Worm (Caenorhabditis elegans) whole organism, L3 larva: ENCODE measurements around the gene C47E12.10.

Experiments used
- ZK546.5 ChIP-seq: sonication (generic microtip); optimal IDR thresholded peaks from 2 replicates; lab custom pipeline; 2017; ENCODE audit warnings: missing biosample characterization, missing genetic modification characterization
- aly-2 ChIP-seq: fragments of 150-350 bp; optimal IDR thresholded peaks from 2 replicates; lab custom pipeline; 2014; ENCODE audit warnings: missing biosample characterization, missing genetic modification characterization
- ceh-16 ChIP-seq: sonication (generic microtip); optimal IDR thresholded peaks from 2 replicates; lab custom pipeline; 2017; ENCODE audit warnings: missing biosample characterization, missing genetic modification characterization
- ceh-28 ChIP-seq: fragments of 150-350 bp; optimal IDR thresholded peaks from 2 replicates; lab custom pipeline; 2014; ENCODE audit warnings: missing biosample characterization, missing genetic modification reagents, missing genetic modification characterization
- ceh-82 ChIP-seq: fragments of 150-350 bp; optimal IDR thresholded peaks from 2 replicates; lab custom pipeline; 2014; ENCODE audit warnings: missing biosample characterization, missing genetic modification characterization
- ceh-9 ChIP-seq: sonication (generic microtip); optimal IDR thresholded peaks from 2 replicates; lab custom pipeline; 2018; ENCODE audit warnings: missing biosample characterization, missing genetic modification characterization
- daf-12 ChIP-seq: fragments of 150-350 bp; optimal IDR thresholded peaks from 2 replicates; lab custom pipeline; 2014; ENCODE audit warnings: missing biosample characterization, missing genetic modification reagents, missing genetic modification characterization
- elt-2 ChIP-seq: sonication (generic microtip); optimal IDR thresholded peaks from 2 replicates; lab custom pipeline; 2016; ENCODE audit warnings: missing genetic modification reagents, mild to moderate bottlenecking, missing genetic modification characterization, missing compliant biosample characterization
- elt-3 ChIP-seq, 3 experiments: fragments of 150-350 bp in 1 of 3; sonication (generic microtip) in 2 of 3; optimal IDR thresholded peaks; 2 replicates in 2 of 3; 4 replicates in 1 of 3; lab custom pipeline; 2014 to 2017; ENCODE audit warnings: missing biosample characterization in 3 of 3, missing genetic modification characterization in 3 of 3
- eor-1 ChIP-seq, 2 experiments: fragments of 150-350 bp; optimal IDR thresholded peaks; 2 replicates each; lab custom pipeline; 2014 to 2018; ENCODE audit warnings: missing biosample characterization in 2 of 2, missing genetic modification characterization in 2 of 2
- fkh-10 ChIP-seq: sonication (generic microtip); optimal IDR thresholded peaks from 2 replicates; lab custom pipeline; 2017; ENCODE audit warnings: missing biosample characterization, missing genetic modification reagents, missing genetic modification characterization
- fkh-2 ChIP-seq: fragments of 150-350 bp; optimal IDR thresholded peaks from 2 replicates; lab custom pipeline; 2014; ENCODE audit warnings: missing biosample characterization, missing genetic modification reagents, missing genetic modification characterization
- fos-1 ChIP-seq: fragments of 150-350 bp; optimal IDR thresholded peaks from 2 replicates; lab custom pipeline; 2014; ENCODE audit warnings: missing biosample characterization, missing genetic modification characterization
- hmg-11 ChIP-seq: sonication (generic microtip); optimal IDR thresholded peaks from 2 replicates; lab custom pipeline; 2016; ENCODE audit warnings: missing genetic modification characterization, missing compliant biosample characterization
- lin-39 ChIP-seq: fragments of 150-350 bp; optimal IDR thresholded peaks from 2 replicates; lab custom pipeline; 2018; ENCODE audit warnings: missing biosample characterization, missing genetic modification reagents, missing genetic modification characterization
- lsy-12 ChIP-seq: sonication (generic microtip); optimal IDR thresholded peaks from 2 replicates; lab custom pipeline; 2016; ENCODE audit warnings: mild to moderate bottlenecking, missing genetic modification characterization, missing compliant biosample characterization
- mdl-1 ChIP-seq: fragments of 150-350 bp; optimal IDR thresholded peaks from 2 replicates; lab custom pipeline; 2014; ENCODE audit warnings: missing biosample characterization, missing genetic modification characterization
- nhr-23 ChIP-seq: fragments of 150-350 bp; optimal IDR thresholded peaks from 2 replicates; lab custom pipeline; 2014; ENCODE audit warnings: missing biosample characterization, missing genetic modification reagents, missing genetic modification characterization
- nhr-28 ChIP-seq: fragments of 150-350 bp; optimal IDR thresholded peaks from 2 replicates; lab custom pipeline; 2014; ENCODE audit warnings: missing biosample characterization, missing genetic modification characterization
- nhr-67 ChIP-seq: fragments of 150-350 bp; optimal IDR thresholded peaks from 2 replicates; lab custom pipeline; 2014; ENCODE audit warnings: missing biosample characterization, missing genetic modification characterization
- nhr-77 ChIP-seq: fragments of 150-350 bp; optimal IDR thresholded peaks from 2 replicates; lab custom pipeline; 2014; ENCODE audit warnings: missing biosample characterization, missing genetic modification characterization
- pha-4 ChIP-seq: fragments of 150-350 bp; optimal IDR thresholded peaks from 2 replicates; lab custom pipeline; 2014; ENCODE audit warnings: missing biosample characterization, missing genetic modification reagents, missing genetic modification characterization
- pqm-1 ChIP-seq: fragments of 150-350 bp; optimal IDR thresholded peaks from 2 replicates; lab custom pipeline; 2017; ENCODE audit warnings: missing biosample characterization, missing genetic modification characterization, inconsistent platforms
- sea-2 ChIP-seq: fragments of 150-350 bp; sonication (generic microtip); optimal IDR thresholded peaks from 4 replicates; lab custom pipeline; 2014; ENCODE audit warnings: missing biosample characterization, missing genetic modification reagents, missing genetic modification characterization
- skn-1 ChIP-seq: fragments of 150-350 bp; optimal IDR thresholded peaks from 2 replicates; lab custom pipeline; 2014; ENCODE audit warnings: missing biosample characterization, missing genetic modification characterization
- tbx-2 ChIP-seq: sonication (generic microtip); optimal IDR thresholded peaks from 2 replicates; lab custom pipeline; 2016; ENCODE audit warnings: mild to moderate bottlenecking, missing genetic modification characterization, missing compliant biosample characterization
- unc-39 ChIP-seq: sonication (generic microtip); optimal IDR thresholded peaks from 4 replicates; lab custom pipeline; 2017; ENCODE audit warnings: missing biosample characterization, missing genetic modification characterization
- unc-62 ChIP-seq: fragments of 150-350 bp; sonication (generic microtip); optimal IDR thresholded peaks from 4 replicates; lab custom pipeline; 2014; ENCODE audit warnings: missing biosample characterization, missing genetic modification reagents, missing genetic modification characterization
- zag-1 ChIP-seq: fragments of 150-350 bp; optimal IDR thresholded peaks from 2 replicates; lab custom pipeline; 2014; ENCODE audit warnings: missing biosample characterization, missing genetic modification characterization
- ztf-11 ChIP-seq: fragments of 150-350 bp; optimal IDR thresholded peaks from 2 replicates; lab custom pipeline; 2014; ENCODE audit warnings: missing biosample characterization, missing genetic modification characterization
- ztf-4 ChIP-seq: fragments of 150-350 bp; optimal IDR thresholded peaks from 2 replicates; lab custom pipeline; 2014; ENCODE audit warnings: missing biosample characterization, missing genetic modification characterization

Gene C47E12.10

DNA sequence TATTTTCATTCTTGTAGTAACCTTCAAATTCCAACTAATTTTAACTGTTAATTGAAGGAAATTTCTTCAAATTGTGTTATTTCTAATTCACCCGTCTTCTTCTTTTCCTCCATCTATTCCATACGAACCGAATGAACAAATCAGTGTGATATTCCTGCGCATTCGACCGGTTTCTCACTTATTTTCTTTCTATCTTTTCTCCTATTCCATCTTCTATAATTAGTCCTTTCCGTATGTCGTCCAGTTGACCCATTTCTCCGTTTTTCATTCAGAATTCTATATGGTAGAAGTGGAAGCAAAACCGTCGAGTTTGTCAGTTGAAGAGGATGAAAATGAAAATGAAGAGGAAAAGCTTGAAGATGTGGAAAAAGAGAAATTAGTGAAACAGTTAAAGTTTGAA lies 36.9 kb downstream of the C47E12.10 start, which contains the start of gene magu-4:
Gene magu-4, plus strand, starts transcription at position 218 of the 400 bp plus-strand sequence.
- TF ChIP-seq nhr-23 (peak; percentile 61), ZK546.5 (tag; lab: Kevin White, UChicago) (no peak), skn-1 (tag; lab: Kevin White, UChicago) (no peak), hmg-11 (no peak)
- TF ChIP-seq, all 47 proteins: peak for 1

DNA sequence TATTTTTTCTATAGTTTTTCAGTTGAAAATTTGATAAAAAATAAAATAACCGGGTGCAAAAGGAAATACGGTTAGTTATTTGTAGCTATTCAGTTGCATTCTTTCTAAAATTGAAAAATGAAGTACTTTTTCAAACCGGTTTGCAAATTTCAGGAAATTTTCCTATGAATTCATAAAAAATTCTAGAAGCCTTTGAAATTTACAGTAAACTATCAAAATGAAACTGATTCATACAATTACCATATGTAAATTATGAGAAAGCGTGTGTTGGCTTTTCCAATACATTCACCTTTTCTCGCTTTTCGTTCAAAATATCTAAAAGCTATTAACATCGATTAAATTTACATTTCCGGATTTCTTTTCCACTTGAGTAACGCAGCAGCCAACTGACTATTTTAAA lies 44.4 kb downstream of the C47E12.10 start, which contains the start of gene ent-7:
Gene ent-7, plus strand, starts transcription at position 301 of the 400 bp plus-strand sequence.
- TF ChIP-seq nhr-77 (tag; lab: Kevin White, UChicago) (no peak), hmg-11 (no peak), ceh-9 (tag; lab: Kevin White, UChicago) (no peak), nhr-67 (tag; lab: Kevin White, UChicago) (no peak), unc-39 (tag; lab: Kevin White, UChicago) (no peak)
- TF ChIP-seq, all 47 proteins: peak for 0

- TF ChIP-seq pqm-1 (tag; lab: Kevin White, UChicago) = peak; percentile 1
- no peak for TF ChIP-seq daf-12 (tag; lab: Kevin White, UChicago)
- TF ChIP-seq skn-1 (tag; lab: Kevin White, UChicago) = no peak
- peak; percentile 22 for TF ChIP-seq pha-4
- TF ChIP-seq ceh-16 = no peak
- no peak for TF ChIP-seq unc-62 (GFP tag; lab: Kevin White, UChicago)
- TF ChIP-seq elt-3 (tag; optimal IDR thresholded peaks at IDR 0.05; lab: Kevin White, UChicago) = no peak
- TF ChIP-seq zag-1 (tag; lab: Kevin White, UChicago) = no peak
- TF ChIP-seq, all 47 proteins: peak for 2
Measured at ce11 chrIV:10017633-10018032, 45.0 kb downstream of the C47E12.10 start, which contains the start of gene F44D12.2. Gene F44D12.2 (minus strand): TSS chrIV:10017733.

ce11 chrIV:10021283-10021682 lies 48.7 kb downstream of the C47E12.10 start, which contains the start of gene F44D12.19:
Gene F44D12.19 (plus strand): TSS chrIV:10021583.
- TF ChIP-seq skn-1 (tag; lab: Kevin White, UChicago) (no peak), ztf-4 (no peak), pqm-1 (tag; lab: Kevin White, UChicago) (no peak), ceh-9 (tag; lab: Kevin White, UChicago) (no peak), tbx-2 (tag; lab: Kevin White, UChicago) (no peak), mdl-1 (tag; lab: Kevin White, UChicago) (no peak), fos-1 (tag; lab: Kevin White, UChicago) (no peak), ceh-28 (tag; lab: Kevin White, UChicago) (no peak), lsy-12 (tag; lab: Kevin White, UChicago) (no peak), sea-2 (GFP tag; lab: Kevin White, UChicago) (no peak)

DNA sequence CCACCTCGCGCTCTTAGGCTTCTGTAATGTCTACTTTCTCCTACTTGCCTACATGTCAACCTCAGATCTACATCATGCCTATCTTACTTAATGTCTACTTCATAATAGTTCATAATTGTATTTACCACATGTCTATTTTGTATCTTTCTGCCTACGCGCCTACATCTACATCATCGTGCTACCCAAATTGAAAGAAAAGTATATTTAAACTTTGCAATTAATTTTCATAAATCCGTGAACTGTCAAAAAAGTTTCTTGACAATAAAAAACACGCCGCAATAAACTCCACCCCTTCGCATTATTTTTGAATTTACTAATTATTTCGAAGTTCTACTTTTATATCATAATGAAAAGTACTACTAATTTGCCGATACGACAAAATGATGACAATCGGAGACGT lies 50.4 kb downstream of the C47E12.10 start, which contains the start of gene F44D12.8:
Gene F44D12.8, plus strand, starts transcription at position 301 of the 400 bp plus-strand sequence.
- TF ChIP-seq elt-2 = no peak
- no peak for TF ChIP-seq tbx-2 (tag; lab: Kevin White, UChicago)
- TF ChIP-seq aly-2 = no peak
- TF ChIP-seq lin-39 (tag; lab: Kevin White, UChicago) = no peak
- no peak for TF ChIP-seq daf-12 (tag; lab: Kevin White, UChicago)
- no peak for TF ChIP-seq fkh-10
- no peak for TF ChIP-seq ztf-11 (tag; lab: Kevin White, UChicago)
- no peak for TF ChIP-seq zag-1 (tag; lab: Kevin White, UChicago)
- TF ChIP-seq nhr-28 (tag; lab: Kevin White, UChicago) = no peak
- no peak for TF ChIP-seq fkh-2 (tag; lab: Kevin White, UChicago)
- no peak for TF ChIP-seq ceh-82 (tag; lab: Kevin White, UChicago)
- no peak for TF ChIP-seq ZK546.5 (tag; lab: Kevin White, UChicago)
- no peak for TF ChIP-seq eor-1 (tag; optimal IDR thresholded peaks at IDR 0.05; lab: Kevin White, UChicago)
- no peak for TF ChIP-seq ceh-16
- TF ChIP-seq ceh-9 (tag; lab: Kevin White, UChicago) = no peak
- no peak for TF ChIP-seq pqm-1 (tag; lab: Kevin White, UChicago)
- TF ChIP-seq mdl-1 (tag; lab: Kevin White, UChicago) = no peak
